Worm (Caenorhabditis elegans) whole organism, young adult: Measurements from ENCODE around the gene clec-225.

Experiments
- B0035.1 ChIP-seq: sonication (generic microtip); optimal IDR thresholded peaks from 2 replicates; lab custom pipeline; 2016; ENCODE audit warnings: missing genetic modification characterization, mild to moderate bottlenecking, missing compliant biosample characterization, missing genotype, missing genetic modification reagents
- C06A6.2 ChIP-seq: fragments of 200-800 bp; sonication (Bioruptor generic); conservative IDR thresholded peaks from 2 replicates; pipeline ENCODE4 v1.3.6; 2022; ENCODE audit warnings: missing genetic modification characterization, missing compliant biosample characterization
- C17E4.6 ChIP-seq: fragments of 200-800 bp; sonication (Bioruptor generic); IDR thresholded peaks from 2 replicates; pipeline ENCODE4 v1.3.6; 2022; ENCODE audit warnings: missing genetic modification reagents, missing genetic modification characterization, missing compliant biosample characterization
- D2030.7 ChIP-seq: fragments of 200-800 bp; sonication (Bioruptor generic); IDR thresholded peaks from 2 replicates; pipeline ENCODE4 v1.3.6; 2022; ENCODE audit warnings: missing genetic modification reagents, missing genetic modification characterization, missing compliant biosample characterization
- F33H1.4 ChIP-seq: fragments of 200-800 bp; sonication (Bioruptor generic); IDR thresholded peaks from 2 replicates; pipeline ENCODE4 v1.3.6; 2022; ENCODE audit warnings: missing genetic modification reagents, missing genetic modification characterization, missing compliant biosample characterization
- F37B4.10 ChIP-seq: fragments of 200-800 bp; sonication (Bioruptor generic); IDR thresholded peaks from 2 replicates; pipeline ENCODE4 v1.3.6; 2022; ENCODE audit warnings: missing genetic modification characterization, missing compliant biosample characterization
- F52B5.7 ChIP-seq: sonication (generic microtip); optimal IDR thresholded peaks from 2 replicates; lab custom pipeline; 2016; ENCODE audit warnings: mild to moderate bottlenecking, missing genetic modification characterization, missing compliant biosample characterization
- F55B11.4 ChIP-seq: sonication (generic microtip); optimal IDR thresholded peaks from 2 replicates; lab custom pipeline; 2016; ENCODE audit warnings: missing compliant biosample characterization, missing genetic modification characterization, borderline replicate concordance; ENCODE audit not compliant: insufficient read depth
- F57C9.4 ChIP-seq: sonication (generic microtip); optimal IDR thresholded peaks from 2 replicates; lab custom pipeline; 2017; ENCODE audit warnings: mild to moderate bottlenecking, missing genetic modification characterization, missing compliant biosample characterization
- K12H6.12 ChIP-seq: fragments of 200-800 bp; sonication (Bioruptor generic); optimal IDR thresholded peaks from 2 replicates; lab custom pipeline; 2018; ENCODE audit warnings: mild to moderate bottlenecking, missing genetic modification characterization, missing compliant biosample characterization
- Y53F4B.3 ChIP-seq: fragments of 200-800 bp; sonication (Bioruptor generic); IDR thresholded peaks from 2 replicates; pipeline ENCODE4 v1.3.6; 2022; ENCODE audit warnings: missing genetic modification reagents, missing genetic modification characterization, missing compliant biosample characterization
- Y56A3A.18 ChIP-seq: fragments of 200-800 bp; sonication (Bioruptor generic); IDR thresholded peaks from 2 replicates; pipeline ENCODE4 v1.3.6; 2022; ENCODE audit warnings: missing genetic modification reagents, missing genetic modification characterization, missing compliant biosample characterization
- Y67H2A.10 ChIP-seq: fragments of 200-800 bp; sonication (Bioruptor generic); conservative IDR thresholded peaks from 2 replicates; pipeline ENCODE4 v1.3.6; 2022; ENCODE audit warnings: missing genetic modification reagents, missing genetic modification characterization, missing compliant biosample characterization
- Y95B8A.8 ChIP-seq: fragments of 200-800 bp; sonication (Bioruptor generic); IDR thresholded peaks from 2 replicates; pipeline ENCODE4 v1.3.6; 2022; ENCODE audit warnings: missing genetic modification reagents, missing genetic modification characterization, missing compliant biosample characterization
- atf-7 ChIP-seq: sonication (generic microtip); optimal IDR thresholded peaks from 2 replicates; lab custom pipeline; 2017; ENCODE audit warnings: mild to moderate bottlenecking, missing genetic modification characterization, missing compliant biosample characterization
- athp-1 ChIP-seq: sonication (generic microtip); optimal IDR thresholded peaks from 2 replicates; lab custom pipeline; 2017; ENCODE audit warnings: mild to moderate bottlenecking, missing genetic modification characterization, missing compliant biosample characterization
- bed-1 ChIP-seq: fragments of 200-800 bp; sonication (Bioruptor generic); IDR thresholded peaks from 2 replicates; pipeline ENCODE4 v1.3.6; 2022; ENCODE audit warnings: missing genetic modification reagents, missing genetic modification characterization, missing compliant biosample characterization
- cebp-1 ChIP-seq, 2 experiments: fragments of 200-800 bp in 1 of 2; sonication (Bioruptor generic) in 1 of 2; sonication (generic microtip) in 1 of 2; IDR thresholded peaks in 1 of 2; optimal IDR thresholded peaks in 1 of 2; 2 replicates each; pipeline versions ENCODE4 v1.3.6 to Lab custom; 2017 to 2022; ENCODE audit warnings: missing compliant biosample characterization in 2 of 2, missing genetic modification characterization in 2 of 2, mild to moderate bottlenecking in 1 of 2, missing genetic modification reagents in 1 of 2, moderate library complexity in 1 of 2
- chd-7 ChIP-seq: sonication (generic microtip); optimal IDR thresholded peaks from 2 replicates; lab custom pipeline; 2016; ENCODE audit warnings: mild to moderate bottlenecking, missing genetic modification characterization, moderate library complexity, missing compliant biosample characterization
- die-1 ChIP-seq: sonication (generic microtip); optimal IDR thresholded peaks from 2 replicates; lab custom pipeline; 2016; ENCODE audit warnings: missing genotype, mild to moderate bottlenecking, missing genetic modification characterization, missing compliant biosample characterization
- dox-1 ChIP-seq: fragments of 200-800 bp; sonication (Bioruptor generic); IDR thresholded peaks from 2 replicates; pipeline ENCODE4 v1.3.6; 2022; ENCODE audit warnings: missing genetic modification reagents, missing genetic modification characterization, missing compliant biosample characterization
- efl-1 ChIP-seq: fragments of 150-350 bp; optimal IDR thresholded peaks from 2 replicates; lab custom pipeline; 2014; ENCODE audit warnings: missing biosample characterization, missing genetic modification reagents, missing genetic modification characterization
- egl-44 ChIP-seq: fragments of 200-800 bp; sonication (Bioruptor generic); IDR thresholded peaks from 2 replicates; pipeline ENCODE4 v1.3.6; 2022; ENCODE audit warnings: missing genetic modification reagents, missing genetic modification characterization, missing compliant biosample characterization
- ets-4 ChIP-seq: fragments of 200-800 bp; sonication (Bioruptor generic); optimal IDR thresholded peaks from 2 replicates; lab custom pipeline; 2018; ENCODE audit warnings: mild to moderate bottlenecking, missing genetic modification characterization, missing compliant biosample characterization
- fkh-3 ChIP-seq: sonication (generic microtip); optimal IDR thresholded peaks from 2 replicates; lab custom pipeline; 2016; ENCODE audit warnings: mild to moderate bottlenecking, missing genetic modification characterization, missing compliant biosample characterization
- him-1 ChIP-seq: sonication (generic microtip); optimal IDR thresholded peaks from 2 replicates; lab custom pipeline; 2016; ENCODE audit warnings: missing genotype, missing genetic modification reagents, missing genetic modification characterization, missing compliant biosample characterization
- hlh-26 ChIP-seq: fragments of 200-800 bp; sonication (Bioruptor generic); conservative IDR thresholded peaks from 2 replicates; pipeline ENCODE4 v1.3.6; 2022; ENCODE audit warnings: missing genetic modification reagents, missing genetic modification characterization, missing compliant biosample characterization
- hmg-20 ChIP-seq: fragments of 200-800 bp; sonication (Bioruptor generic); IDR thresholded peaks from 2 replicates; pipeline ENCODE4 v1.3.6; 2022; ENCODE audit warnings: missing genetic modification reagents, missing genetic modification characterization, missing compliant biosample characterization
- lin-35 ChIP-seq, 3 experiments: fragments of 150-350 bp in 2 of 3; sonication (generic microtip) in 1 of 3; optimal IDR thresholded peaks; 2 replicates each; lab custom pipeline; 2014 to 2018; ENCODE audit warnings: missing biosample characterization in 3 of 3, missing genetic modification characterization in 3 of 3, missing genetic modification reagents in 3 of 3
- lin-40 ChIP-seq: sonication (generic microtip); optimal IDR thresholded peaks from 2 replicates; lab custom pipeline; 2016; ENCODE audit warnings: missing genetic modification characterization, mild to moderate bottlenecking, missing compliant biosample characterization, missing genotype, missing genetic modification reagents
- lin-54 ChIP-seq: fragments of 200-800 bp; sonication (Bioruptor generic); optimal IDR thresholded peaks from 2 replicates; lab custom pipeline; 2018; ENCODE audit warnings: mild to moderate bottlenecking, missing genetic modification characterization, missing compliant biosample characterization
- madf-3 ChIP-seq: fragments of 200-800 bp; sonication (Bioruptor generic); IDR thresholded peaks from 2 replicates; pipeline ENCODE4 v1.3.6; 2022; ENCODE audit warnings: missing genetic modification reagents, missing genetic modification characterization, missing compliant biosample characterization
- mcd-1 ChIP-seq: fragments of 200-800 bp; sonication (Bioruptor generic); IDR thresholded peaks from 2 replicates; pipeline ENCODE4 v1.3.6; 2022; ENCODE audit warnings: missing genetic modification reagents, missing genetic modification characterization, missing compliant biosample characterization
- mxl-1 ChIP-seq: sonication (generic microtip); optimal IDR thresholded peaks from 2 replicates; lab custom pipeline; 2016; ENCODE audit warnings: missing genetic modification characterization, missing compliant biosample characterization
- nhr-120 ChIP-seq: fragments of 200-800 bp; sonication (Bioruptor generic); IDR thresholded peaks from 2 replicates; pipeline ENCODE4 v1.3.6; 2022; ENCODE audit warnings: missing genetic modification characterization, missing compliant biosample characterization
- repo-1 ChIP-seq: sonication (generic microtip); optimal IDR thresholded peaks from 2 replicates; lab custom pipeline; 2017; ENCODE audit warnings: mild to moderate bottlenecking, missing genetic modification characterization, missing compliant biosample characterization
- snpc-1.3 ChIP-seq: sonication (generic microtip); optimal IDR thresholded peaks from 2 replicates; lab custom pipeline; 2017; ENCODE audit warnings: missing genetic modification characterization, mild to moderate bottlenecking, missing compliant biosample characterization, antibody characterized with exemption, moderate library complexity, missing genotype, missing genetic modification reagents; ENCODE audit not compliant: insufficient read depth
- snpc-4 ChIP-seq, 5 experiments: fragments of 150-350 bp in 1 of 5; sonication (generic microtip) in 4 of 5; optimal IDR thresholded peaks; 2 replicates each; lab custom pipeline; 2014 to 2018; ENCODE audit warnings: missing genetic modification characterization in 5 of 5, missing biosample characterization in 3 of 5, antibody characterized with exemption in 2 of 5, mild to moderate bottlenecking in 2 of 5, missing compliant biosample characterization in 2 of 5, missing genotype in 2 of 5, moderate library complexity in 2 of 5, missing genetic modification reagents in 1 of 5
- somi-1 ChIP-seq: fragments of 200-800 bp; sonication (Bioruptor generic); optimal IDR thresholded peaks from 2 replicates; lab custom pipeline; 2018; ENCODE audit warnings: mild to moderate bottlenecking, missing genetic modification characterization, missing compliant biosample characterization
- sptf-2 ChIP-seq: fragments of 200-800 bp; sonication (Bioruptor generic); optimal IDR thresholded peaks from 2 replicates; lab custom pipeline; 2018; ENCODE audit warnings: mild to moderate bottlenecking, missing genetic modification characterization, missing compliant biosample characterization
- tbx-9 ChIP-seq: sonication (generic microtip); optimal IDR thresholded peaks from 2 replicates; lab custom pipeline; 2016; ENCODE audit warnings: borderline replicate concordance, missing genetic modification characterization, inconsistent platforms, missing compliant biosample characterization
- unc-62 ChIP-seq: fragments of 150-350 bp; optimal IDR thresholded peaks from 2 replicates; lab custom pipeline; 2014; ENCODE audit warnings: missing biosample characterization, missing genetic modification reagents, missing genetic modification characterization
- xnd-1 ChIP-seq: sonication (generic microtip); optimal IDR thresholded peaks from 2 replicates; lab custom pipeline; 2016; ENCODE audit warnings: missing genotype, missing genetic modification reagents, missing genetic modification characterization, missing compliant biosample characterization
- zim-3 ChIP-seq: sonication (generic microtip); optimal IDR thresholded peaks from 2 replicates; lab custom pipeline; 2017; ENCODE audit warnings: mild to moderate bottlenecking, missing genetic modification characterization, moderate library complexity, missing compliant biosample characterization
- ztf-26 ChIP-seq: sonication (generic microtip); optimal IDR thresholded peaks from 2 replicates; lab custom pipeline; 2017; ENCODE audit warnings: missing genetic modification characterization, missing compliant biosample characterization

Gene clec-225

ce11 chrV:13166582-13166981 is 31.9 kb upstream of the clec-225 start:
- TF ChIP-seq mcd-1, result no peak
- TF ChIP-seq sptf-2, result no peak
- TF ChIP-seq bed-1 (GFP tag; lab: Robert Waterston, UW), result 0 out of 2 replicates have a peak, but pooled peaks have one; percentile 44
- TF ChIP-seq mxl-1 (tag; lab: Kevin White, UChicago), result no peak
- TF ChIP-seq, all 124 proteins: peak for 1

ce11 chrV:13165244-13165643 is 30.6 kb upstream of the clec-225 start:
- TF ChIP-seq F52B5.7 (no peak), K12H6.12 (no peak)

ce11 chrV:13163841-13164240 is 29.2 kb upstream of the clec-225 start:
- no peak for TF ChIP-seq somi-1
- no peak for TF ChIP-seq B0035.1 (tag; lab: Kevin White, UChicago)
- no peak for TF ChIP-seq him-1
- no peak for TF ChIP-seq Y67H2A.10 (GFP tag; lab: Robert Waterston, UW)
- no peak for TF ChIP-seq lin-35 (GFP tag; optimal IDR thresholded peaks at IDR 0.05; lab: Kevin White, UChicago)
- no peak for TF ChIP-seq F37B4.10 (GFP tag; lab: Robert Waterston, UW)
- TF ChIP-seq Y95B8A.8 (GFP tag; lab: Robert Waterston, UW), result no peak
- peak; percentile 58 for TF ChIP-seq dox-1 (GFP tag; lab: Robert Waterston, UW)
- no peak for TF ChIP-seq zim-3 (tag; lab: Kevin White, UChicago)
- TF ChIP-seq C17E4.6 (GFP tag; lab: Robert Waterston, UW), result no peak
- no peak for TF ChIP-seq xnd-1 (tag; lab: Kevin White, UChicago)
- no peak for TF ChIP-seq athp-1 (tag; lab: Kevin White, UChicago)
- no peak for TF ChIP-seq F55B11.4
- 0 out of 2 replicates have a peak, but pooled peaks have one; percentile 43 for TF ChIP-seq egl-44
- TF ChIP-seq snpc-1.3 (tag; lab: Kevin White, UChicago), result no peak
- no peak for TF ChIP-seq efl-1 (GFP tag; lab: Kevin White, UChicago)
- no peak for TF ChIP-seq hlh-26 (GFP tag; lab: Robert Waterston, UW)
- TF ChIP-seq snpc-4 (GFP tag; optimal IDR thresholded peaks at IDR 0.05; lab: Kevin White, UChicago), result no peak
- peak in 2 of 4 experiments; percentile 1 to 55 for TF ChIP-seq snpc-4 (tag; optimal IDR thresholded peaks at IDR 0.05; lab: Kevin White, UChicago)
- TF ChIP-seq ets-4 (GFP tag; lab: Kevin White, UChicago), result peak; percentile 47
- TF ChIP-seq mxl-1 (tag; lab: Kevin White, UChicago), result no peak
- no peak for TF ChIP-seq F33H1.4
- no peak for TF ChIP-seq ztf-26 (tag; lab: Kevin White, UChicago)
- no peak for TF ChIP-seq chd-7 (tag; lab: Kevin White, UChicago)
- TF ChIP-seq repo-1, result peak; percentile 33
- TF ChIP-seq Y53F4B.3 (GFP tag; lab: Robert Waterston, UW), result no peak
- no peak for TF ChIP-seq F52B5.7
- no peak for TF ChIP-seq K12H6.12
- TF ChIP-seq unc-62 (GFP tag; lab: Kevin White, UChicago), result no peak
- no peak for TF ChIP-seq Y56A3A.18
- TF ChIP-seq lin-54 (GFP tag; lab: Kevin White, UChicago), result peak; percentile 18
- TF ChIP-seq madf-3, result no peak
- TF ChIP-seq lin-40 (tag; lab: Kevin White, UChicago), result no peak
- TF ChIP-seq F57C9.4 (tag; lab: Kevin White, UChicago), result no peak
- TF ChIP-seq cebp-1 (GFP tag; IDR thresholded peaks at IDR 0.05; lab: Robert Waterston, UW), result no peak
- no peak for TF ChIP-seq cebp-1 (tag; optimal IDR thresholded peaks at IDR 0.05; lab: Kevin White, UChicago)
- no peak for TF ChIP-seq tbx-9 (tag; lab: Kevin White, UChicago)
- TF ChIP-seq C06A6.2 (GFP tag; lab: Robert Waterston, UW), result no peak
- TF ChIP-seq atf-7 (tag; lab: Kevin White, UChicago), result peak; percentile 54
- TF ChIP-seq hmg-20 (GFP tag; lab: Robert Waterston, UW), result no peak
- TF ChIP-seq die-1, result no peak
- no peak for TF ChIP-seq nhr-120
- no peak for TF ChIP-seq D2030.7 (GFP tag; lab: Robert Waterston, UW)
- no peak for TF ChIP-seq fkh-3 (tag; lab: Kevin White, UChicago)
